Fruit fly (Drosophila melanogaster) whole organism, embryonic: Measurements from ENCODE around the gene por.

Source experiments
- Aef1 ChIP-seq: fragments of 200-800 bp; sonication (Bioruptor generic); IDR thresholded peaks from 3 replicates; pipeline ENCODE4 v1.3.6; 2022; ENCODE audit warnings: missing biosample characterization, missing genetic modification characterization
- Antp ChIP-seq: fragments of 200-800 bp; sonication (Bioruptor generic); optimal IDR thresholded peaks from 3 replicates; lab custom pipeline; 2016; ENCODE audit warnings: missing biosample characterization, missing genetic modification characterization
- Asciz ChIP-seq: fragments of 200-800 bp; sonication (Bioruptor generic); optimal IDR thresholded peaks from 2 replicates; lab custom pipeline; 2017; ENCODE audit warnings: missing biosample characterization, mild to moderate bottlenecking, missing genetic modification characterization, missing genetic modification reagents
- B-H1 ChIP-seq: fragments of 200-800 bp; sonication (Bioruptor generic); IDR thresholded peaks from 3 replicates; pipeline ENCODE4 v1.3.6; 2022; ENCODE audit warnings: missing biosample characterization, missing genetic modification characterization
- Blimp-1 ChIP-seq: fragments of 200-800 bp; sonication (Bioruptor generic); optimal IDR thresholded peaks from 3 replicates; lab custom pipeline; 2018; ENCODE audit warnings: missing biosample characterization, missing genetic modification characterization, mild to moderate bottlenecking, moderate library complexity, missing genetic modification reagents
- CG10959 ChIP-seq: fragments of 200-800 bp; sonication (Bioruptor generic); IDR thresholded peaks from 2 replicates; pipeline ENCODE4 v1.3.6; 2022; ENCODE audit warnings: missing biosample characterization, missing genetic modification characterization
- CG11456 ChIP-seq: fragments of 200-800 bp; sonication (Bioruptor generic); IDR thresholded peaks from 3 replicates; pipeline ENCODE4 v1.3.6; 2022; ENCODE audit warnings: missing biosample characterization, missing genetic modification characterization
- CG11560 ChIP-seq: fragments of 200-800 bp; sonication (Bioruptor generic); IDR thresholded peaks from 3 replicates; pipeline ENCODE4 v1.3.6; 2022; ENCODE audit warnings: missing biosample characterization, missing genetic modification characterization
- CG12744 ChIP-seq: fragments of 200-800 bp; sonication (Bioruptor generic); optimal IDR thresholded peaks from 2 replicates; lab custom pipeline; 2016; ENCODE audit warnings: missing biosample characterization, missing genetic modification characterization
- CG15514 ChIP-seq: fragments of 200-800 bp; sonication (Bioruptor generic); optimal IDR thresholded peaks from 3 replicates; lab custom pipeline; 2017; ENCODE audit warnings: missing biosample characterization, missing genetic modification characterization, mild to moderate bottlenecking, moderate library complexity, missing genetic modification reagents
- CG1603 ChIP-seq: fragments of 200-800 bp; sonication (Bioruptor generic); optimal IDR thresholded peaks from 2 replicates; lab custom pipeline; 2019; ENCODE audit warnings: missing biosample characterization, mild to moderate bottlenecking, missing genetic modification characterization, moderate library complexity
- CG18011 ChIP-seq: fragments of 200-800 bp; sonication (Bioruptor generic); optimal IDR thresholded peaks from 2 replicates; lab custom pipeline; 2017; ENCODE audit warnings: missing biosample characterization, missing genetic modification characterization, mild to moderate bottlenecking, moderate library complexity, missing genotype
- CG18262 ChIP-seq: fragments of 200-800 bp; optimal IDR thresholded peaks from 3 replicates; lab custom pipeline; 2019; ENCODE audit warnings: missing biosample characterization, mild to moderate bottlenecking, missing genetic modification characterization, moderate library complexity
- CG2129 ChIP-seq: fragments of 200-800 bp; sonication (Bioruptor generic); IDR thresholded peaks from 2 replicates; pipeline ENCODE4 v1.3.6; 2022; ENCODE audit warnings: missing biosample characterization, missing genetic modification characterization; ENCODE audit not compliant: partially characterized antibody
- CG31388 ChIP-seq: fragments of 200-800 bp; sonication (Bioruptor generic); optimal IDR thresholded peaks from 2 replicates; lab custom pipeline; 2016; ENCODE audit warnings: missing biosample characterization, missing genetic modification characterization
- CG31441 ChIP-seq: fragments of 200-800 bp; sonication (Bioruptor generic); IDR thresholded peaks from 2 replicates; pipeline ENCODE4 v1.3.6; 2022; ENCODE audit warnings: missing biosample characterization, missing genetic modification characterization
- CG3163 ChIP-seq: fragments of 200-800 bp; sonication (Bioruptor generic); optimal IDR thresholded peaks from 3 replicates; lab custom pipeline; 2016; ENCODE audit warnings: missing biosample characterization, missing genetic modification characterization
- CG34224 ChIP-seq: fragments of 200-800 bp; sonication (Bioruptor generic); IDR thresholded peaks from 3 replicates; pipeline ENCODE4 v1.3.6; 2022; ENCODE audit warnings: missing biosample characterization, missing genetic modification characterization; ENCODE audit not compliant: partially characterized antibody
- CG34376 ChIP-seq: fragments of 200-800 bp; sonication (Bioruptor generic); optimal IDR thresholded peaks from 2 replicates; lab custom pipeline; 2018; ENCODE audit warnings: missing biosample characterization, mild to moderate bottlenecking, missing genetic modification characterization
- CG42726 ChIP-seq: fragments of 200-800 bp; sonication (Bioruptor generic); IDR thresholded peaks from 2 replicates; pipeline ENCODE4 v1.3.6; 2022; ENCODE audit warnings: missing biosample characterization, missing genetic modification characterization; ENCODE audit not compliant: partially characterized antibody
- CTCF ChIP-seq: fragments of 200-800 bp; sonication (Bioruptor generic); optimal IDR thresholded peaks from 2 replicates; lab custom pipeline; 2017; ENCODE audit warnings: missing biosample characterization, mild to moderate bottlenecking, missing genetic modification characterization, moderate library complexity
- Dek ChIP-seq: fragments of 200-800 bp; sonication (Bioruptor generic); optimal IDR thresholded peaks from 3 replicates; lab custom pipeline; 2019; ENCODE audit warnings: missing biosample characterization, mild to moderate bottlenecking, missing genetic modification characterization, moderate library complexity
- Gsc ChIP-seq: fragments of 200-800 bp; sonication (Bioruptor generic); IDR thresholded peaks from 2 replicates; pipeline ENCODE4 v1.3.6; 2022; ENCODE audit warnings: missing biosample characterization, missing genetic modification characterization
- Jarid2 ChIP-seq: fragments of 200-800 bp; sonication (Bioruptor generic); optimal IDR thresholded peaks from 3 replicates; lab custom pipeline; 2017; ENCODE audit warnings: mild to moderate bottlenecking, missing biosample characterization, missing genetic modification reagents, missing genetic modification characterization
- Lpt ChIP-seq: fragments of >200 bp; optimal IDR thresholded peaks from 2 replicates; lab custom pipeline; 2018; ENCODE audit warnings: missing biosample characterization, missing genetic modification characterization
- Mes4 ChIP-seq: fragments of 200-800 bp; sonication (Bioruptor generic); optimal IDR thresholded peaks from 2 replicates; lab custom pipeline; 2016; ENCODE audit warnings: missing biosample characterization, missing genetic modification characterization
- Sin3A ChIP-seq: fragments of >200 bp; optimal IDR thresholded peaks from 2 replicates; lab custom pipeline; 2018
- Sox100B ChIP-seq: fragments of 200-800 bp; sonication (Bioruptor generic); optimal IDR thresholded peaks from 3 replicates; lab custom pipeline; 2018; ENCODE audit warnings: missing biosample characterization, mild to moderate bottlenecking, missing genetic modification characterization
- aop ChIP-seq: fragments of 200-800 bp; sonication (Bioruptor generic); IDR thresholded peaks from 2 replicates; pipeline ENCODE4 v1.3.6; 2022; ENCODE audit warnings: missing biosample characterization, missing genetic modification characterization
- ara ChIP-seq: fragments of 200-800 bp; sonication (Bioruptor generic); IDR thresholded peaks from 2 replicates; pipeline ENCODE4 v1.3.6; 2022; ENCODE audit warnings: missing biosample characterization, missing genetic modification characterization
- ase ChIP-seq: fragments of 200-800 bp; sonication (Bioruptor generic); IDR thresholded peaks from 3 replicates; pipeline ENCODE4 v1.3.6; 2022; ENCODE audit warnings: missing biosample characterization, missing genetic modification characterization
- dati ChIP-seq: fragments of 200-800 bp; sonication (Bioruptor generic); IDR thresholded peaks from 2 replicates; pipeline ENCODE4 v1.3.6; 2022; ENCODE audit warnings: missing biosample characterization, missing genetic modification characterization
- gcm ChIP-seq: fragments of 200-800 bp; sonication (Bioruptor generic); optimal IDR thresholded peaks from 2 replicates; lab custom pipeline; 2019; ENCODE audit warnings: missing biosample characterization, mild to moderate bottlenecking, missing genetic modification characterization, moderate library complexity
- gsb-n ChIP-seq: fragments of 200-800 bp; sonication (Bioruptor generic); optimal IDR thresholded peaks from 3 replicates; lab custom pipeline; 2018; ENCODE audit warnings: missing biosample characterization, mild to moderate bottlenecking, missing genetic modification characterization
- hb ChIP-seq: fragments of 200-800 bp; sonication (Bioruptor generic); IDR thresholded peaks from 3 replicates; pipeline ENCODE4 v1.3.6; 2022; ENCODE audit warnings: missing biosample characterization, missing genetic modification characterization; ENCODE audit not compliant: partially characterized antibody
- hkb ChIP-seq, 2 experiments: fragments of 200-800 bp in 1 of 2; fragments of >200 bp in 1 of 2; sonication (Bioruptor generic) in 1 of 2; IDR thresholded peaks in 1 of 2; optimal IDR thresholded peaks in 1 of 2; 2 replicates each; pipeline versions ENCODE4 v1.3.6 to Lab custom; 2017 to 2022; ENCODE audit warnings: missing biosample characterization in 1 of 2, missing genetic modification characterization in 1 of 2
- ken ChIP-seq: fragments of 200-800 bp; sonication (Bioruptor generic); IDR thresholded peaks from 3 replicates; pipeline ENCODE4 v1.3.6; 2022; ENCODE audit warnings: missing biosample characterization, missing genetic modification characterization
- lab ChIP-seq: fragments of 200-800 bp; sonication (Bioruptor generic); optimal IDR thresholded peaks from 3 replicates; lab custom pipeline; 2017; ENCODE audit warnings: missing biosample characterization, missing genetic modification characterization, mild to moderate bottlenecking, moderate library complexity, missing genetic modification reagents
- lbe ChIP-seq: fragments of 200-800 bp; sonication (Bioruptor generic); optimal IDR thresholded peaks from 2 replicates; lab custom pipeline; 2016; ENCODE audit warnings: missing biosample characterization, mild to moderate bottlenecking, missing genetic modification characterization
- maf-S ChIP-seq: fragments of 200-800 bp; sonication (Bioruptor generic); optimal IDR thresholded peaks from 2 replicates; lab custom pipeline; 2016; ENCODE audit warnings: missing biosample characterization, missing genetic modification characterization
- mirr ChIP-seq: fragments of 200-800 bp; sonication (Bioruptor generic); optimal IDR thresholded peaks from 3 replicates; lab custom pipeline; 2018; ENCODE audit warnings: missing biosample characterization, mild to moderate bottlenecking, missing genetic modification characterization
- nerfin-2 ChIP-seq: fragments of 200-800 bp; sonication (Bioruptor generic); IDR thresholded peaks from 2 replicates; pipeline ENCODE4 v1.3.6; 2022; ENCODE audit warnings: missing biosample characterization, missing genetic modification characterization; ENCODE audit not compliant: partially characterized antibody
- org-1 ChIP-seq: fragments of 200-800 bp; sonication (Bioruptor generic); optimal IDR thresholded peaks from 2 replicates; lab custom pipeline; 2017; ENCODE audit warnings: missing biosample characterization, missing genetic modification characterization
- ranshi ChIP-seq: fragments of 200-800 bp; sonication (Bioruptor generic); IDR thresholded peaks from 2 replicates; pipeline ENCODE4 v1.3.6; 2022; ENCODE audit warnings: missing biosample characterization, missing genetic modification characterization
- repo ChIP-seq: fragments of 200-800 bp; sonication (Bioruptor generic); optimal IDR thresholded peaks from 2 replicates; lab custom pipeline; 2016; ENCODE audit warnings: missing biosample characterization, missing genetic modification characterization
- sna ChIP-seq: fragments of 200-800 bp; sonication (Bioruptor generic); IDR thresholded peaks from 2 replicates; pipeline ENCODE4 v1.3.6; 2022; ENCODE audit warnings: missing biosample characterization, missing genetic modification characterization; ENCODE audit not compliant: partially characterized antibody
- sqz ChIP-seq: fragments of 200-800 bp; sonication (Bioruptor generic); optimal IDR thresholded peaks from 3 replicates; lab custom pipeline; 2018; ENCODE audit warnings: missing biosample characterization, mild to moderate bottlenecking, missing genetic modification characterization
- stc ChIP-seq: fragments of 200-800 bp; sonication (Bioruptor generic); IDR thresholded peaks from 2 replicates; pipeline ENCODE4 v1.3.6; 2022; ENCODE audit warnings: missing biosample characterization, missing genetic modification characterization
- stwl ChIP-seq: fragments of 200-800 bp; sonication (Bioruptor generic); optimal IDR thresholded peaks from 3 replicates; lab custom pipeline; 2018; ENCODE audit warnings: missing biosample characterization, mild to moderate bottlenecking, missing genetic modification characterization, moderate library complexity
- tup ChIP-seq: fragments of 200-800 bp; sonication (Bioruptor generic); optimal IDR thresholded peaks from 2 replicates; lab custom pipeline; 2016; ENCODE audit warnings: missing biosample characterization, mild to moderate bottlenecking, missing genetic modification characterization, moderate library complexity
- yki ChIP-seq: fragments of >200 bp; optimal IDR thresholded peaks from 3 replicates; lab custom pipeline; 2018

The por gene

dm6 chrX:18404632-18405238 lies 25.1 kb upstream of the por start (continued):
- TF ChIP-seq CG2129 (GFP tag; lab: Robert Waterston, UW) = no peak
- TF ChIP-seq stwl (tag; lab: Kevin White, UChicago) = no peak
- TF ChIP-seq Mes4 (GFP tag; lab: Kevin White, UChicago) = no peak
- TF ChIP-seq gsb-n = no peak
- no peak for TF ChIP-seq Antp (GFP tag; lab: Kevin White, UChicago)
- TF ChIP-seq Sin3A (lab: Kevin White, UChicago) = no peak
- no peak for TF ChIP-seq hb
- TF ChIP-seq sna (GFP tag; lab: Robert Waterston, UW) = peak; percentile 46; the same call in 1 of the 2 replicates
- TF ChIP-seq CG31441 (GFP tag; lab: Robert Waterston, UW) = no peak
- TF ChIP-seq Sox100B (GFP tag; lab: Kevin White, UChicago) = peak; percentile 56
- TF ChIP-seq CG3163 (GFP tag; lab: Kevin White, UChicago) = no peak
- TF ChIP-seq CG31388 = no peak
- no peak for TF ChIP-seq tup
- TF ChIP-seq nerfin-2 (GFP tag; lab: Robert Waterston, UW) = no peak
- TF ChIP-seq CG42726 = no peak
- no peak for TF ChIP-seq Jarid2 (GFP tag; lab: Kevin White, UChicago)
- no peak for TF ChIP-seq Blimp-1
- TF ChIP-seq CG34224 (GFP tag; lab: Robert Waterston, UW) = peak; percentile 43; the same call in 1 of the 3 replicates
- no peak for TF ChIP-seq CTCF (GFP tag; lab: Kevin White, UChicago)
- TF ChIP-seq stc (GFP tag; lab: Robert Waterston, UW) = no peak
- no peak for TF ChIP-seq aop (GFP tag; lab: Robert Waterston, UW)
- no peak for TF ChIP-seq gcm (GFP tag; lab: Kevin White, UChicago)
- TF ChIP-seq repo (GFP tag; lab: Kevin White, UChicago) = no peak
- no peak for TF ChIP-seq ara (GFP tag; lab: Robert Waterston, UW)
- no peak for TF ChIP-seq ken (GFP tag; lab: Robert Waterston, UW)
- TF ChIP-seq ase (GFP tag; lab: Robert Waterston, UW) = no peak
- TF ChIP-seq CG10959 (GFP tag; lab: Robert Waterston, UW) = no peak
- TF ChIP-seq B-H1 (GFP tag; lab: Robert Waterston, UW) = no peak
- TF ChIP-seq CG1603 (tag; lab: Kevin White, UChicago) = peak; percentile 2
- no peak for TF ChIP-seq Lpt (GFP tag; lab: Kevin White, UChicago)
- TF ChIP-seq mirr = no peak
- no peak for TF ChIP-seq lab
- TF ChIP-seq CG11456 (GFP tag; lab: Robert Waterston, UW) = no peak
- TF ChIP-seq Dek (tag; lab: Kevin White, UChicago) = no peak
- TF ChIP-seq CG18262 = peak; percentile 33
- TF ChIP-seq Gsc (GFP tag; lab: Robert Waterston, UW) = no peak
- TF ChIP-seq Asciz (GFP tag; lab: Kevin White, UChicago) = peak; percentile 6
- TF ChIP-seq CG34376 (GFP tag; lab: Kevin White, UChicago) = no peak
- no peak for TF ChIP-seq CG11560 (tag; lab: Robert Waterston, UW)
- no peak for TF ChIP-seq CG12744
- no peak for TF ChIP-seq lbe (GFP tag; lab: Kevin White, UChicago)
- no peak for TF ChIP-seq ranshi (GFP tag; lab: Robert Waterston, UW)
- no peak for TF ChIP-seq maf-S
- TF ChIP-seq sqz (GFP tag; lab: Kevin White, UChicago) = no peak
- no peak for TF ChIP-seq dati (GFP tag; lab: Robert Waterston, UW)
- no peak for TF ChIP-seq CG18011
- TF ChIP-seq yki (lab: Kevin White, UChicago) = peak; percentile 64
- TF ChIP-seq hkb (optimal IDR thresholded peaks at IDR 0.05; lab: Kevin White, UChicago) = no peak
- TF ChIP-seq hkb (GFP tag; IDR thresholded peaks at IDR 0.05; lab: Robert Waterston, UW) = no peak
- no peak for TF ChIP-seq org-1 (GFP tag; lab: Kevin White, UChicago)
- no peak for TF ChIP-seq CG15514 (GFP tag; lab: Kevin White, UChicago)
- no peak for TF ChIP-seq Aef1 (GFP tag; lab: Robert Waterston, UW)
